Worm (Caenorhabditis elegans): ENCODE results near the gene garr-1.
A peak's percentile ranks its signal among the peaks of the same experiment; 100 is the strongest.

DNA sequence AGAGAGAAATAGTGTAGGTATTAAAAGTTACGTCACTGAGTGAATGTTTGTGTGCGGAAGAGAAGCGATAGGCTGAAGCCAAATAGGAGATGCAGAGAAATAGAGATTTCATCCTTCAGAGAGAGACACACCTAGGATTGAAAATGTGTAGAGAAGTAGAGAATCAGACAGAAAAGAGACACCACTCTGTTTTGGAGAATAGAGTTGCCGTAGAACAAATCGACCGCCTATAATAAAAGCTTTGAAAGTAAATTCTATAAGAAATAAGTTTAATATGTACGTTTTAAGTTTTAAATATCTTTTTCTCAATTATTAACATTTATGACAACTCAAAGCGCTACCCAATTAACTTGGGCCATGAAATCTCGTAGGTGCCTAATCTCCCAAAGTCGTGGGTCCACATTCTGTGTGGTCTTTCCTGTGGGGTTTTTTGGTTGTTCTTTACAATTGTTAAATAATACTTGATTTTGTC, 15.5 kb upstream of the garr-1 start, which contains the start of gene T07A9.12:
- no peak for TF ChIP-seq him-1 (tag; optimal IDR thresholded peaks at IDR 0.05)
- TF ChIP-seq W03F9.2 (tag; optimal IDR thresholded peaks at IDR 0.05) = peak; percentile 45

Measured in whole organism, L4/young adult.